Fruit fly (Drosophila melanogaster) whole organism, embryonic: ENCODE measurements around the gene Mec2.

Experiments
- Bgb ChIP-seq: fragments of 200-800 bp; sonication (Bioruptor generic); IDR thresholded peaks from 2 replicates; pipeline ENCODE4 v1.3.6; 2022; ENCODE audit warnings: missing biosample characterization, missing genetic modification characterization; ENCODE audit not compliant: partially characterized antibody
- CG10321 ChIP-seq: fragments of 200-800 bp; sonication (Bioruptor generic); IDR thresholded peaks from 2 replicates; pipeline ENCODE4 v1.3.6; 2022; ENCODE audit warnings: missing biosample characterization, missing genetic modification characterization
- CG10431 ChIP-seq: fragments of 200-800 bp; sonication (Bioruptor generic); optimal IDR thresholded peaks from 3 replicates; lab custom pipeline; 2018; ENCODE audit warnings: missing biosample characterization, mild to moderate bottlenecking, missing genetic modification characterization
- CG11504 ChIP-seq: fragments of 200-800 bp; sonication (Bioruptor generic); optimal IDR thresholded peaks from 3 replicates; lab custom pipeline; 2019; ENCODE audit warnings: missing biosample characterization, mild to moderate bottlenecking, missing genetic modification characterization, moderate library complexity
- CG11695 ChIP-seq: fragments of 200-800 bp; sonication (Bioruptor generic); IDR thresholded peaks from 3 replicates; pipeline ENCODE4 v1.3.6; 2022; ENCODE audit warnings: missing biosample characterization, missing genetic modification characterization
- CG12744 ChIP-seq: fragments of 200-800 bp; sonication (Bioruptor generic); optimal IDR thresholded peaks from 2 replicates; lab custom pipeline; 2016; ENCODE audit warnings: missing biosample characterization, missing genetic modification characterization
- CG12769 ChIP-seq: fragments of 200-800 bp; sonication (Bioruptor generic); optimal IDR thresholded peaks from 2 replicates; lab custom pipeline; 2019; ENCODE audit warnings: missing biosample characterization, mild to moderate bottlenecking, missing genetic modification characterization, moderate library complexity
- CG13894 ChIP-seq: fragments of 200-800 bp; sonication (Bioruptor generic); optimal IDR thresholded peaks from 3 replicates; lab custom pipeline; 2018; ENCODE audit warnings: missing biosample characterization, mild to moderate bottlenecking, missing genetic modification characterization, moderate library complexity
- CG14667 ChIP-seq: fragments of 200-800 bp; sonication (Bioruptor generic); IDR thresholded peaks from 2 replicates; pipeline ENCODE4 v1.3.6; 2022; ENCODE audit warnings: missing biosample characterization, missing genetic modification characterization
- CG17361 ChIP-seq: fragments of 200-800 bp; sonication (Bioruptor generic); IDR thresholded peaks from 3 replicates; pipeline ENCODE4 v1.3.6; 2022; ENCODE audit warnings: missing biosample characterization, missing genetic modification characterization
- CG18262 ChIP-seq: fragments of 200-800 bp; optimal IDR thresholded peaks from 3 replicates; lab custom pipeline; 2019; ENCODE audit warnings: missing biosample characterization, mild to moderate bottlenecking, missing genetic modification characterization, moderate library complexity
- CG1832 ChIP-seq: fragments of 200-800 bp; sonication (Bioruptor generic); optimal IDR thresholded peaks from 2 replicates; lab custom pipeline; 2017; ENCODE audit warnings: missing biosample characterization, mild to moderate bottlenecking, missing genetic modification characterization, inconsistent platforms
- CG30431 ChIP-seq: fragments of 200-800 bp; sonication (Bioruptor generic); optimal IDR thresholded peaks from 2 replicates; lab custom pipeline; 2017; ENCODE audit warnings: missing biosample characterization, missing genetic modification characterization
- CG32767 ChIP-seq: fragments of 200-800 bp; sonication (Bioruptor generic); IDR thresholded peaks from 2 replicates; pipeline ENCODE4 v1.3.6; 2022; ENCODE audit warnings: missing biosample characterization, missing genetic modification characterization
- CG34224 ChIP-seq: fragments of 200-800 bp; sonication (Bioruptor generic); IDR thresholded peaks from 3 replicates; pipeline ENCODE4 v1.3.6; 2022; ENCODE audit warnings: missing biosample characterization, missing genetic modification characterization; ENCODE audit not compliant: partially characterized antibody
- CG3726 ChIP-seq: fragments of 200-800 bp; sonication (Bioruptor generic); IDR thresholded peaks from 3 replicates; pipeline ENCODE4, ENCODE4 v1.3.6; 2022; ENCODE audit warnings: missing biosample characterization, missing genetic modification characterization
- CG6689 ChIP-seq: fragments of 200-800 bp; sonication (Bioruptor generic); IDR thresholded peaks from 2 replicates; pipeline ENCODE4 v1.3.6; 2022; ENCODE audit warnings: missing biosample characterization, missing genetic modification characterization
- CG7372 ChIP-seq: fragments of 200-800 bp; sonication (Bioruptor generic); IDR thresholded peaks from 2 replicates; pipeline ENCODE4 v1.3.6; 2022; ENCODE audit warnings: missing biosample characterization, missing genetic modification characterization
- CG7839 ChIP-seq: fragments of 200-800 bp; sonication (Bioruptor generic); optimal IDR thresholded peaks from 3 replicates; lab custom pipeline; 2018; ENCODE audit warnings: missing biosample characterization, mild to moderate bottlenecking, missing genetic modification characterization, moderate library complexity
- CG7963 ChIP-seq: fragments of 200-800 bp; sonication (Bioruptor generic); IDR thresholded peaks from 3 replicates; pipeline ENCODE4 v1.3.6; 2022; ENCODE audit warnings: missing biosample characterization, missing genetic modification characterization; ENCODE audit not compliant: partially characterized antibody
- CoRest ChIP-seq: fragments of 200-800 bp; sonication (Bioruptor generic); optimal IDR thresholded peaks from 3 replicates; lab custom pipeline; 2018; ENCODE audit warnings: missing biosample characterization, mild to moderate bottlenecking, missing genetic modification characterization, moderate library complexity
- Gug ChIP-seq: fragments of 200-800 bp; sonication (Bioruptor generic); IDR thresholded peaks from 4 replicates; pipeline ENCODE4 v1.3.6; 2022; ENCODE audit warnings: missing biosample characterization, missing genetic modification characterization
- H15 ChIP-seq: fragments of 200-800 bp; sonication (Bioruptor generic); IDR thresholded peaks from 3 replicates; pipeline ENCODE4 v1.3.6; 2022; ENCODE audit warnings: missing biosample characterization, missing genetic modification characterization
- Lhr ChIP-seq: fragments of 200-800 bp; sonication (Bioruptor generic); optimal IDR thresholded peaks from 3 replicates; lab custom pipeline; 2017; ENCODE audit warnings: mild to moderate bottlenecking, missing biosample characterization, missing genetic modification reagents, missing genetic modification characterization
- Oli ChIP-seq: fragments of 200-800 bp; sonication (Bioruptor generic); optimal IDR thresholded peaks from 2 replicates; lab custom pipeline; 2018; ENCODE audit warnings: missing biosample characterization, mild to moderate bottlenecking, missing genetic modification characterization, moderate library complexity
- Ptx1 ChIP-seq: fragments of 200-800 bp; sonication (Bioruptor generic); IDR thresholded peaks from 2 replicates; pipeline ENCODE4 v1.3.6; 2022; ENCODE audit warnings: missing biosample characterization, missing genetic modification characterization
- abd-A ChIP-seq: fragments of 200-800 bp; sonication (Bioruptor generic); optimal IDR thresholded peaks from 3 replicates; lab custom pipeline; 2019; ENCODE audit warnings: missing biosample characterization, mild to moderate bottlenecking, missing genetic modification characterization, moderate library complexity
- chinmo ChIP-seq: fragments of 200-800 bp; sonication (Bioruptor generic); IDR thresholded peaks from 4 replicates; pipeline ENCODE4 v1.3.6; 2022; ENCODE audit warnings: missing biosample characterization, missing genetic modification characterization; ENCODE audit not compliant: partially characterized antibody
- ci ChIP-seq: fragments of 200-800 bp; sonication (Bioruptor generic); IDR thresholded peaks from 3 replicates; pipeline ENCODE4 v1.3.6; 2022; ENCODE audit warnings: missing biosample characterization, missing genetic modification characterization
- crc ChIP-seq: fragments of 200-800 bp; sonication (Bioruptor generic); optimal IDR thresholded peaks from 2 replicates; lab custom pipeline; 2016; ENCODE audit warnings: missing biosample characterization, missing genetic modification characterization
- crol ChIP-seq: fragments of 200-800 bp; sonication (Bioruptor generic); IDR thresholded peaks from 2 replicates; pipeline ENCODE4 v1.3.6; 2022; ENCODE audit warnings: missing biosample characterization, missing genetic modification characterization
- eve ChIP-seq, 2 experiments: fragments of >200 bp; optimal IDR thresholded peaks; 2 replicates each; lab custom pipeline; 2017; ENCODE audit warnings: missing biosample characterization in 2 of 2, missing genetic modification characterization in 2 of 2
- fd64A ChIP-seq: fragments of 200-800 bp; sonication (Bioruptor generic); optimal IDR thresholded peaks from 3 replicates; lab custom pipeline; 2018; ENCODE audit warnings: missing biosample characterization, mild to moderate bottlenecking, missing genetic modification characterization
- gt ChIP-seq: fragments of 200-800 bp; sonication (Bioruptor generic); IDR thresholded peaks from 2 replicates; pipeline ENCODE4 v1.3.6; 2022; ENCODE audit warnings: missing biosample characterization, missing genetic modification characterization
- lab ChIP-seq: fragments of 200-800 bp; sonication (Bioruptor generic); optimal IDR thresholded peaks from 3 replicates; lab custom pipeline; 2017; ENCODE audit warnings: missing biosample characterization, missing genetic modification characterization, mild to moderate bottlenecking, moderate library complexity, missing genetic modification reagents
- mam ChIP-seq: fragments of 200-800 bp; sonication (Bioruptor generic); optimal IDR thresholded peaks from 3 replicates; lab custom pipeline; 2016; ENCODE audit warnings: missing biosample characterization, missing genetic modification characterization
- mld ChIP-seq: fragments of 200-800 bp; sonication (Bioruptor generic); IDR thresholded peaks from 3 replicates; pipeline ENCODE4 v1.3.6; 2022; ENCODE audit warnings: missing biosample characterization, missing genetic modification characterization; ENCODE audit not compliant: partially characterized antibody
- pfk ChIP-seq: fragments of 200-800 bp; sonication (Bioruptor generic); optimal IDR thresholded peaks from 2 replicates; lab custom pipeline; 2018; ENCODE audit warnings: missing biosample characterization, mild to moderate bottlenecking, missing genetic modification characterization, moderate library complexity
- phol ChIP-seq: fragments of 200-800 bp; sonication (Bioruptor generic); optimal IDR thresholded peaks from 3 replicates; lab custom pipeline; 2018; ENCODE audit warnings: missing biosample characterization, mild to moderate bottlenecking, missing genetic modification characterization, moderate library complexity
- rib ChIP-seq: fragments of 200-800 bp; sonication (Bioruptor generic); IDR thresholded peaks from 2 replicates; pipeline ENCODE4 v1.3.6; 2022; ENCODE audit warnings: missing biosample characterization, missing genetic modification characterization
- ro ChIP-seq: fragments of 200-800 bp; sonication (Bioruptor generic); IDR thresholded peaks from 2 replicates; pipeline ENCODE4 v1.3.6; 2022; ENCODE audit warnings: missing biosample characterization, missing genetic modification characterization
- row ChIP-seq: fragments of 200-800 bp; sonication (Bioruptor generic); IDR thresholded peaks from 3 replicates; pipeline ENCODE4 v1.3.6; 2022; ENCODE audit warnings: missing biosample characterization, missing genetic modification characterization
- sens ChIP-seq: fragments of 200-800 bp; sonication (Bioruptor generic); peaks from one replicate; lab custom pipeline; 2016; ENCODE audit warnings: missing biosample characterization, missing genetic modification characterization
- sens-2 ChIP-seq: fragments of 200-800 bp; sonication (Bioruptor generic); IDR thresholded peaks from 2 replicates; pipeline ENCODE4 v1.3.6; 2022; ENCODE audit warnings: missing biosample characterization, missing genetic modification characterization
- sr ChIP-seq: fragments of 200-800 bp; sonication (Bioruptor generic); IDR thresholded peaks from 3 replicates; pipeline ENCODE4 v1.3.6; 2022; ENCODE audit warnings: missing biosample characterization, missing genetic modification characterization
- ttk ChIP-seq: fragments of 200-800 bp; sonication (Bioruptor generic); IDR thresholded peaks from 2 replicates; pipeline ENCODE4 v2.1.2; 2022; ENCODE audit warnings: missing biosample characterization, missing genetic modification characterization
- unpg ChIP-seq: fragments of 200-800 bp; sonication (Bioruptor generic); optimal IDR thresholded peaks from 3 replicates; lab custom pipeline; 2018; ENCODE audit warnings: missing biosample characterization, mild to moderate bottlenecking, missing genetic modification characterization, moderate library complexity
- vfl ChIP-seq: fragments of 200-800 bp; sonication (Bioruptor generic); optimal IDR thresholded peaks from 2 replicates; lab custom pipeline; 2016; ENCODE audit warnings: missing biosample characterization, missing genetic modification characterization

Gene Mec2

DNA sequence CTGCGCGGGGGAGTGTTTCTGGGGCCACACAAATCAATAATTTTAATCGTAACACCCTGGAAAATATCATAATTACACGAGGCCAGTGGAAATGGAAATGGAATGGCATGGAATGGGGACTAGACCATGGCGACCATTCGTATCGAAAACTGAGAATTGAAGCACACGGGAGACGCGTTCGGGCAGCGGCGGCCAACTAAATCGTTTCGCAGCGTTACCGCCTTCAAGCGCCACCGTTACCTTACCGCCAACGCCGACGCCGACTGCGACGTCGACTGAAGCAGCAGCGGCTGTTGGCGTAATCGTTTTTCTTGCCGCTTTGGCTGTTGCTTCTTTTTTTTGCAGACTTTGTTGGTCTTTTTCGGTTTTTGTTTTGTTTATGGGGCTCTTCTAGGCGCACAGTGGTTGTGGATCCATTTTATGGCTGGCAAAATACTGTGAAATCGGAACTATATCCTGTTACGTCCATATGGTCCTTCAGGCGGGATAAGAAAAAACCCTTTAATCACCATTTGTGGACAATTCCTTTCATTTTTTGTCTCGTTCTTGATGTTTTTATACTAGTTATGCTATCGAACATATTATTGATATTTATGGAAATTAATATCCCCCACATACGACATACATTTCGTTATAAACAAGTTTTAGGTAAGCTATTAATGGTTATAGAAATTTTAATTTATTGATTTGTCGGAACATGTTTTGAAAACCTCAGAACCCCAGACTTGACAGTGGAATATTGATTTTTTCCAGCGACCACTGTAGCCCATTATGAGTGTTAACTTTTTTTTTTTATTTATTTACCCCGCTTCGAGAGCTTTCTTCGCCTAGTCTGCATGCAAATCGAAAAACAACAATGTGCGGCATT is 22.5 kb upstream of the Mec2 start (continued):
- TF ChIP-seq CG30431 (peak; percentile 8), CoRest (tag; lab: Kevin White, UChicago) (peak; percentile 19), Lhr (no peak), mld (GFP tag; lab: Robert Waterston, UW) (no peak), CG10321 (GFP tag; lab: Robert Waterston, UW) (no peak), crol (GFP tag; lab: Robert Waterston, UW) (peak; percentile 52; the same call in 1 of the 2 replicates), CG34224 (no peak), CG7372 (GFP tag; lab: Robert Waterston, UW) (no peak), CG17361 (0 out of 3 replicates have a peak, but pooled peaks have one; percentile 23), Ptx1 (GFP tag; lab: Robert Waterston, UW) (peak; percentile 9; the same call in 1 of the 2 replicates), rib (GFP tag; lab: Robert Waterston, UW) (peak; percentile 17; the same call in 1 of the 2 replicates), unpg (GFP tag; lab: Kevin White, UChicago) (no peak), ro (GFP tag; lab: Robert Waterston, UW) (no peak), CG12744 (GFP tag; lab: Kevin White, UChicago) (no peak), eve (GFP tag; optimal IDR thresholded peaks at IDR 0.05; lab: Kevin White, UChicago) (peak in 1 of 2 experiments; percentile 62), phol (tag; lab: Kevin White, UChicago) (peak; percentile 1), pfk (GFP tag; lab: Kevin White, UChicago) (peak; percentile 55), mam (peak; percentile 16), gt (GFP tag; lab: Robert Waterston, UW) (no peak), ci (GFP tag; lab: Robert Waterston, UW) (0 out of 3 replicates have a peak, but pooled peaks have one; percentile 41), CG12769 (peak; percentile 47), sr (no peak), CG11504 (peak; percentile 49), Bgb (peak; percentile 13; the same call in 1 of the 2 replicates), Gug (no peak), CG32767 (GFP tag; lab: Robert Waterston, UW) (0 out of 2 replicates have a peak, but pooled peaks have one; percentile 17), CG6689 (GFP tag; lab: Robert Waterston, UW) (peak; percentile 38; the same call in 1 of the 2 replicates), row (GFP tag; lab: Robert Waterston, UW) (peak; percentile 24), chinmo (GFP tag; lab: Robert Waterston, UW) (peak; percentile 78; the same call in 2 of the 4 replicates), CG13894 (tag; lab: Kevin White, UChicago) (peak; percentile 6), CG14667 (GFP tag; lab: Robert Waterston, UW) (peak; percentile 35; the same call in 1 of the 2 replicates), vfl (GFP tag; lab: Kevin White, UChicago) (no peak), CG1832 (no peak), sens-2 (GFP tag; lab: Robert Waterston, UW) (no peak), ttk (no peak), CG10431 (no peak), CG7839 (tag; lab: Kevin White, UChicago) (peak; percentile 28), CG11695 (peak; percentile 10; the same call in 1 of the 3 replicates), fd64A (GFP tag; lab: Kevin White, UChicago) (no peak), lab (GFP tag; lab: Kevin White, UChicago) (no peak), abd-A (tag; lab: Kevin White, UChicago) (peak; percentile 8), CG3726 (GFP tag; lab: Robert Waterston, UW) (no peak), CG18262 (tag; lab: Kevin White, UChicago) (peak; percentile 6), H15 (no peak), CG7963 (GFP tag; lab: Robert Waterston, UW) (no peak), Oli (tag; lab: Kevin White, UChicago) (peak; percentile 41), crc (GFP tag; lab: Kevin White, UChicago) (no peak), sens (GFP tag; lab: Kevin White, UChicago) (peak; percentile 73)
